Worm (Caenorhabditis elegans) whole organism, L4 larva: ENCODE data around the gene srx-112.

Experiments used
- F26F4.8 ChIP-seq: fragments of 200-800 bp; sonication (Bioruptor generic); conservative IDR thresholded peaks from 2 replicates; pipeline ENCODE4 v1.3.6; 2022; ENCODE audit warnings: missing genetic modification characterization, missing compliant biosample characterization
- ceh-82 ChIP-seq: sonication (generic microtip); optimal IDR thresholded peaks from 2 replicates; lab custom pipeline; 2017; ENCODE audit warnings: missing biosample characterization, missing genetic modification characterization
- lsy-2 ChIP-seq, 2 experiments: fragments of 150-350 bp in 1 of 2; sonication (generic microtip) in 1 of 2; optimal IDR thresholded peaks; 2 replicates each; lab custom pipeline; 2014 to 2017; ENCODE audit warnings: missing biosample characterization in 2 of 2, missing genetic modification characterization in 2 of 2
- nhr-28 ChIP-seq: fragments of 150-350 bp; optimal IDR thresholded peaks from 2 replicates; lab custom pipeline; 2014; ENCODE audit warnings: missing biosample characterization, missing genetic modification characterization
- nhr-6 ChIP-seq: fragments of 150-350 bp; optimal IDR thresholded peaks from 2 replicates; lab custom pipeline; 2014; ENCODE audit warnings: missing biosample characterization, missing genetic modification characterization
- rbr-2 ChIP-seq: sonication (generic microtip); optimal IDR thresholded peaks from 2 replicates; lab custom pipeline; 2016; ENCODE audit warnings: missing genotype, missing genetic modification characterization, missing compliant biosample characterization

- TF ChIP-seq nhr-6 (no peak), lsy-2 (tag; optimal IDR thresholded peaks at IDR 0.05; lab: Kevin White, UChicago) (no peak), ceh-82 (tag; lab: Kevin White, UChicago) (no peak), F26F4.8 (GFP tag; lab: Robert Waterston, UW) (no peak), nhr-28 (tag; lab: Kevin White, UChicago) (no peak), rbr-2 (no peak)
Measured at ce11 chrII:3787151-3787550, 22.8 kb upstream of the srx-112 start, which contains the start of gene T24E12.13.
